Worm (Caenorhabditis elegans) whole organism, young adult: ENCODE results near the gene rbm-7.
A peak's percentile ranks its signal among the peaks of the same experiment; 100 is the strongest.

Source experiments
- D2030.7 ChIP-seq: fragments of 200-800 bp; sonication (Bioruptor generic); IDR thresholded peaks from 2 replicates; pipeline ENCODE4 v1.3.6; 2022; ENCODE audit warnings: missing genetic modification reagents, missing genetic modification characterization, missing compliant biosample characterization
- F37B4.10 ChIP-seq: fragments of 200-800 bp; sonication (Bioruptor generic); IDR thresholded peaks from 2 replicates; pipeline ENCODE4 v1.3.6; 2022; ENCODE audit warnings: missing genetic modification characterization, missing compliant biosample characterization
- F57A8.1 ChIP-seq: fragments of 200-800 bp; sonication (Bioruptor generic); optimal IDR thresholded peaks from 2 replicates; lab custom pipeline; 2018; ENCODE audit warnings: mild to moderate bottlenecking, missing genetic modification characterization, moderate library complexity, missing compliant biosample characterization
- K11D2.4 ChIP-seq: fragments of 200-800 bp; sonication (Bioruptor generic); IDR thresholded peaks from 2 replicates; pipeline ENCODE4 v1.3.6; 2022; ENCODE audit warnings: missing genetic modification reagents, missing genetic modification characterization, missing compliant biosample characterization
- T26A5.8 ChIP-seq: sonication (generic microtip); optimal IDR thresholded peaks from 2 replicates; lab custom pipeline; 2016; ENCODE audit warnings: missing genetic modification characterization, missing compliant biosample characterization
- Y53G8AR.9 ChIP-seq: fragments of 200-800 bp; sonication (Bioruptor generic); conservative IDR thresholded peaks from 2 replicates; pipeline ENCODE4 v1.3.6; 2022; ENCODE audit warnings: missing genetic modification reagents, missing genetic modification characterization, missing compliant biosample characterization
- Y95B8A.8 ChIP-seq: fragments of 200-800 bp; sonication (Bioruptor generic); IDR thresholded peaks from 2 replicates; pipeline ENCODE4 v1.3.6; 2022; ENCODE audit warnings: missing genetic modification reagents, missing genetic modification characterization, missing compliant biosample characterization
- ZK185.1 ChIP-seq: sonication (generic microtip); optimal IDR thresholded peaks from 2 replicates; lab custom pipeline; 2016; ENCODE audit warnings: mild to moderate bottlenecking, missing genetic modification characterization, missing compliant biosample characterization; ENCODE audit not compliant: poor library complexity, severe bottlenecking
- aptf-2 ChIP-seq: fragments of 200-800 bp; sonication (Bioruptor generic); conservative IDR thresholded peaks from 2 replicates; pipeline ENCODE4 v1.3.6; 2022; ENCODE audit warnings: missing genetic modification reagents, missing genetic modification characterization, missing compliant biosample characterization
- athp-1 ChIP-seq: sonication (generic microtip); optimal IDR thresholded peaks from 2 replicates; lab custom pipeline; 2017; ENCODE audit warnings: mild to moderate bottlenecking, missing genetic modification characterization, missing compliant biosample characterization
- attf-3 ChIP-seq: fragments of 200-800 bp; sonication (Bioruptor generic); conservative IDR thresholded peaks from 2 replicates; pipeline ENCODE4 v1.3.6; 2022; ENCODE audit warnings: missing genetic modification reagents, missing genetic modification characterization, missing compliant biosample characterization
- bed-2 ChIP-seq: fragments of 200-800 bp; sonication (Bioruptor generic); IDR thresholded peaks from 2 replicates; pipeline ENCODE4 v1.3.6; 2022; ENCODE audit warnings: missing genetic modification reagents, missing genetic modification characterization, missing compliant biosample characterization
- ccch-3 ChIP-seq: fragments of 200-800 bp; sonication (Bioruptor generic); optimal IDR thresholded peaks from 2 replicates; lab custom pipeline; 2018; ENCODE audit warnings: mild to moderate bottlenecking, missing genetic modification characterization, missing compliant biosample characterization
- ceh-79 ChIP-seq: sonication (generic microtip); optimal IDR thresholded peaks from 2 replicates; lab custom pipeline; 2017; ENCODE audit warnings: mild to moderate bottlenecking, missing genetic modification characterization, missing compliant biosample characterization
- ceh-91 ChIP-seq: fragments of 200-800 bp; sonication (Bioruptor generic); IDR thresholded peaks from 2 replicates; pipeline ENCODE4 v1.3.6; 2022; ENCODE audit warnings: missing genetic modification reagents, missing genetic modification characterization, missing compliant biosample characterization
- die-1 ChIP-seq: sonication (generic microtip); optimal IDR thresholded peaks from 2 replicates; lab custom pipeline; 2016; ENCODE audit warnings: missing genotype, mild to moderate bottlenecking, missing genetic modification characterization, missing compliant biosample characterization
- dpl-1 ChIP-seq: fragments of 150-350 bp; optimal IDR thresholded peaks from 2 replicates; lab custom pipeline; 2014; ENCODE audit warnings: missing biosample characterization, missing genetic modification reagents, missing genetic modification characterization
- egl-18 ChIP-seq: fragments of 200-800 bp; sonication (Bioruptor generic); IDR thresholded peaks from 2 replicates; pipeline ENCODE4 v1.3.6; 2022; ENCODE audit warnings: missing genetic modification reagents, missing genetic modification characterization, missing compliant biosample characterization
- egl-44 ChIP-seq: fragments of 200-800 bp; sonication (Bioruptor generic); IDR thresholded peaks from 2 replicates; pipeline ENCODE4 v1.3.6; 2022; ENCODE audit warnings: missing genetic modification reagents, missing genetic modification characterization, missing compliant biosample characterization
- hlh-12 ChIP-seq: sonication (generic microtip); optimal IDR thresholded peaks from 2 replicates; lab custom pipeline; 2016; ENCODE audit warnings: missing genetic modification characterization, missing compliant biosample characterization
- hlh-26 ChIP-seq: fragments of 200-800 bp; sonication (Bioruptor generic); conservative IDR thresholded peaks from 2 replicates; pipeline ENCODE4 v1.3.6; 2022; ENCODE audit warnings: missing genetic modification reagents, missing genetic modification characterization, missing compliant biosample characterization
- lag-1 ChIP-seq: fragments of 200-800 bp; sonication (Bioruptor generic); IDR thresholded peaks from 2 replicates; pipeline ENCODE4 v1.3.6; 2022; ENCODE audit warnings: missing genetic modification reagents, missing genetic modification characterization, missing compliant biosample characterization
- let-607 ChIP-seq, 2 experiments: fragments of 200-800 bp in 1 of 2; sonication (Bioruptor generic) in 1 of 2; sonication (generic microtip) in 1 of 2; optimal IDR thresholded peaks; 2 replicates each; lab custom pipeline; 2016 to 2018; ENCODE audit warnings: mild to moderate bottlenecking in 2 of 2, missing compliant biosample characterization in 2 of 2, missing genetic modification characterization in 2 of 2, moderate library complexity in 2 of 2, missing genotype in 1 of 2
- lsl-1 ChIP-seq: fragments of 200-800 bp; sonication (Bioruptor generic); optimal IDR thresholded peaks from 2 replicates; lab custom pipeline; 2018; ENCODE audit warnings: mild to moderate bottlenecking, missing genetic modification characterization, moderate library complexity, missing compliant biosample characterization
- lsy-27 ChIP-seq: sonication (generic microtip); optimal IDR thresholded peaks from 2 replicates; lab custom pipeline; 2017; ENCODE audit warnings: missing genetic modification characterization, mild to moderate bottlenecking, missing compliant biosample characterization, antibody characterized with exemption, missing genotype, borderline replicate concordance; ENCODE audit not compliant: insufficient read depth
- mcd-1 ChIP-seq: fragments of 200-800 bp; sonication (Bioruptor generic); IDR thresholded peaks from 2 replicates; pipeline ENCODE4 v1.3.6; 2022; ENCODE audit warnings: missing genetic modification reagents, missing genetic modification characterization, missing compliant biosample characterization
- mxl-1 ChIP-seq: sonication (generic microtip); optimal IDR thresholded peaks from 2 replicates; lab custom pipeline; 2016; ENCODE audit warnings: missing genetic modification characterization, missing compliant biosample characterization
- nfya-2 ChIP-seq: fragments of 200-800 bp; sonication (Bioruptor generic); IDR thresholded peaks from 2 replicates; pipeline ENCODE4 v1.3.6; 2022; ENCODE audit warnings: missing genetic modification reagents, missing genetic modification characterization, missing compliant biosample characterization
- nhr-179 ChIP-seq: sonication (generic microtip); optimal IDR thresholded peaks from 2 replicates; lab custom pipeline; 2016; ENCODE audit warnings: mild to moderate bottlenecking, missing genetic modification characterization, missing compliant biosample characterization
- nhr-27 ChIP-seq: fragments of 200-800 bp; sonication (Bioruptor generic); optimal IDR thresholded peaks from 2 replicates; lab custom pipeline; 2018; ENCODE audit warnings: mild to moderate bottlenecking, missing genetic modification characterization, moderate library complexity, missing compliant biosample characterization
- nhr-80 ChIP-seq: sonication (generic microtip); optimal IDR thresholded peaks from 2 replicates; lab custom pipeline; 2016; ENCODE audit warnings: missing genetic modification characterization, missing compliant biosample characterization
- nhr-90 ChIP-seq: sonication (generic microtip); optimal IDR thresholded peaks from 2 replicates; lab custom pipeline; 2016; ENCODE audit warnings: missing genotype, mild to moderate bottlenecking, missing genetic modification characterization, missing compliant biosample characterization
- pha-4 ChIP-seq: fragments of 150-350 bp; sonication (generic microtip); optimal IDR thresholded peaks from 2 replicates; lab custom pipeline; 2014; ENCODE audit warnings: missing biosample characterization, missing genetic modification reagents, missing genetic modification characterization
- rcor-1 ChIP-seq: fragments of 200-800 bp; sonication (Bioruptor generic); IDR thresholded peaks from 2 replicates; pipeline ENCODE4 v1.3.6; 2022; ENCODE audit warnings: missing genetic modification reagents, missing genetic modification characterization, missing compliant biosample characterization
- sdz-38 ChIP-seq: sonication (generic microtip); optimal IDR thresholded peaks from 2 replicates; lab custom pipeline; 2016; ENCODE audit warnings: missing genotype, missing genetic modification characterization, missing compliant biosample characterization
- sea-2 ChIP-seq: fragments of 200-800 bp; sonication (Bioruptor generic); IDR thresholded peaks from 2 replicates; pipeline ENCODE4 v1.3.6; 2022; ENCODE audit warnings: missing genetic modification characterization, missing compliant biosample characterization
- sptf-2 ChIP-seq: fragments of 200-800 bp; sonication (Bioruptor generic); optimal IDR thresholded peaks from 2 replicates; lab custom pipeline; 2018; ENCODE audit warnings: mild to moderate bottlenecking, missing genetic modification characterization, missing compliant biosample characterization
- tbp1 ChIP-seq: fragments of 200-800 bp; sonication (Bioruptor generic); optimal IDR thresholded peaks from 2 replicates; lab custom pipeline; 2018; ENCODE audit warnings: mild to moderate bottlenecking, missing genetic modification characterization, missing compliant biosample characterization
- tbx-9 ChIP-seq: sonication (generic microtip); optimal IDR thresholded peaks from 2 replicates; lab custom pipeline; 2016; ENCODE audit warnings: borderline replicate concordance, missing genetic modification characterization, inconsistent platforms, missing compliant biosample characterization
- xnd-1 ChIP-seq: sonication (generic microtip); optimal IDR thresholded peaks from 2 replicates; lab custom pipeline; 2016; ENCODE audit warnings: missing genotype, missing genetic modification reagents, missing genetic modification characterization, missing compliant biosample characterization
- zfh-2 ChIP-seq: fragments of 200-800 bp; sonication (Bioruptor generic); conservative IDR thresholded peaks from 2 replicates; pipeline ENCODE4 v1.3.6; 2022; ENCODE audit warnings: missing genetic modification reagents, missing genetic modification characterization, missing compliant biosample characterization
- ztf-22 ChIP-seq: fragments of 200-800 bp; sonication (Bioruptor generic); optimal IDR thresholded peaks from 2 replicates; lab custom pipeline; 2018; ENCODE audit warnings: mild to moderate bottlenecking, missing genetic modification characterization, moderate library complexity, missing compliant biosample characterization
- ztf-26 ChIP-seq: sonication (generic microtip); optimal IDR thresholded peaks from 2 replicates; lab custom pipeline; 2017; ENCODE audit warnings: missing genetic modification characterization, missing compliant biosample characterization

The rbm-7 gene

DNA sequence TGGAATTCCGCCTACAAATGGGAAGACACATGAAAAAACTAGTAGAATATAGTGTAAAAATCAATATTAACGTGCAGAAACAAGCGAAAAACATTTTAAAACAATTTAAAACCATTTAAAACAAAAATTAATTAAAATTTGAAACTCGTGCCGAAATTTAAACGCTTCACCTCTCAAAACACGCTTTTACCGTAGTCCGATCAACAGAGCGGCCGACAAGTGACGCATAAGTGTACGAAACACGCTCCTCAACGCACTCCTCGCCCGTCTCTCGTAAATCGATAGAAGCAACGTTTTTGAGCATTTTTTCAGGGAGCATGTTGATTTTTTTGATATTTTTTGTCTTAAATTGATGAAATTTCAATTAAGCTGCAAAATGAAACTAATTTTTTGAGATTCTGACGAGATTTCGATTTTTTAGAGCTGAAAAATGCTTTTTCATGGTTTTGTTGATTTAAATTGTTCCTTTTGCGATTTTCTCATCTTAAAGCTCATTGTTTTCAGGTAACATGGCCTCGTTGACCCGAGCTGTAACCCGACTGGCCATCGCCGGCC is 26.6 kb downstream of the rbm-7 start, which contains the start of gene cox-5A (continued):
- TF ChIP-seq xnd-1 (tag; lab: Kevin White, UChicago) (peak; percentile 75), tbp1 (GFP tag; lab: Kevin White, UChicago) (peak; percentile 80), lag-1 (GFP tag; lab: Robert Waterston, UW) (peak; percentile 76; the same call in 1 of the 2 replicates), mcd-1 (peak; percentile 97), pha-4 (tag; lab: Kevin White, UChicago) (peak; percentile 98), hlh-12 (tag; lab: Kevin White, UChicago) (no peak), F37B4.10 (GFP tag; lab: Robert Waterston, UW) (peak; percentile 91; the same call in 1 of the 2 replicates), nhr-179 (tag; lab: Kevin White, UChicago) (no peak), F57A8.1 (no peak), nhr-80 (tag; lab: Kevin White, UChicago) (peak; percentile 91), mxl-1 (no peak), lsl-1 (peak; percentile 99), ztf-26 (tag; lab: Kevin White, UChicago) (peak; percentile 98), let-607 (tag; optimal IDR thresholded peaks at IDR 0.05; lab: Kevin White, UChicago) (peak; percentile 90 to 95), die-1 (peak; percentile 62), sptf-2 (GFP tag; lab: Kevin White, UChicago) (peak; percentile 47)
- TF ChIP-seq, all 124 proteins: peak for 109

DNA sequence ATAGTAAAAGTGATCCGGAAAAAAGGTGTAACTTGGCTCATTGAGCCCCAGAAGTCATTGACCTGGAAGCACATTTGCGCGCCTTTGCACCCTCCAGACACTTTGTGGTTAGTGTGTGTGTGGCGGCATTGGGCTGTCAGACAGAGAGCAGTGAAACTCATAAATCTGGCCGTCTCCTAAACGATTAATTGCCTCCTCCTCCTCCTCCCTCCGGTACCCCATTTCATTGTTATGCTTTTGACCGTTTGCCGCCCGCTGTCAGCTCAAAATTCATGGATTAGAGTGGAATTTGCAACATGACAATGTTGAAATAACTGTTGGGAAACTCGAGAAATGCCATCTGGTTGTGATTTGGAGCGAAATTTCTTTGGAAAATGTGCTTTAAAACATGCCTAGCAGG is 27.6 kb downstream of the rbm-7 start:
- TF ChIP-seq nhr-27 (tag; lab: Kevin White, UChicago) = no peak
- TF ChIP-seq zfh-2 (GFP tag; lab: Robert Waterston, UW) = no peak

ce11 chrIII:12894207-12894606 is 37.5 kb downstream of the rbm-7 start:
- no peak for TF ChIP-seq hlh-26 (GFP tag; lab: Robert Waterston, UW)

DNA sequence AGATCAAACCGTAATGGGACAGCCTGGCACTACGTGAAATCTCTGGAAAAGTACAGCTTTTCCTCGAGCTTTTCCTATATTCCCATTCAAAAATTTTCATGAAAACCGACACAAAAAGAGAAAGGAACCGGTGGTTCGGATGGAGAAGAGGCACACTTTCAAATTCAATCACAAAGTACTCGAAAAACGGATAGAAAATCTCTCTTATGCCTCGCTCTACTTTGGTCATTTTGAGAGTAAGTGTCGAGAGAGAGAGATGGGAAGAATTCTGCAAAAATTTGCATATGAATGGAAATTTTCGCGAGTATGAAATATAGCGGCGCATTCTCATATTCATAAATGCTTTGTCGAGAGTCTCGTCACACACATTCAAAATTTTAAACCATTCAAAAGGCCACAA is 38.9 kb downstream of the rbm-7 start:
- no peak for TF ChIP-seq ztf-26 (tag; lab: Kevin White, UChicago)
- TF ChIP-seq sea-2 = no peak
- no peak for TF ChIP-seq attf-3 (GFP tag; lab: Robert Waterston, UW)
- TF ChIP-seq nhr-90 (tag; lab: Kevin White, UChicago) = no peak
- no peak for TF ChIP-seq rcor-1 (GFP tag; lab: Robert Waterston, UW)
- no peak for TF ChIP-seq die-1
- TF ChIP-seq dpl-1 (GFP tag; lab: Kevin White, UChicago) = no peak
- no peak for TF ChIP-seq ztf-22 (GFP tag; lab: Kevin White, UChicago)
- no peak for TF ChIP-seq ceh-91 (GFP tag; lab: Robert Waterston, UW)
- TF ChIP-seq tbx-9 (tag; lab: Kevin White, UChicago) = no peak

ce11 chrIII:12891580-12891979 is 40.1 kb downstream of the rbm-7 start, which contains the start of the genes Y37D8A.29 and unc-71:
Gene Y37D8A.29, minus strand, starts transcription at chrIII:12891680.
Gene unc-71, minus strand, starts transcription at chrIII:12891738.
- TF ChIP-seq sdz-38 (no peak), bed-2 (GFP tag; lab: Robert Waterston, UW) (no peak), athp-1 (no peak), Y95B8A.8 (GFP tag; lab: Robert Waterston, UW) (no peak), sea-2 (no peak), Y53G8AR.9 (GFP tag; lab: Robert Waterston, UW) (no peak), ceh-79 (tag; lab: Kevin White, UChicago) (no peak), lsy-27 (no peak), egl-18 (GFP tag; lab: Robert Waterston, UW) (no peak), T26A5.8 (tag; lab: Kevin White, UChicago) (no peak), aptf-2 (GFP tag; lab: Robert Waterston, UW) (no peak), nfya-2 (GFP tag; lab: Robert Waterston, UW) (no peak), hlh-12 (tag; lab: Kevin White, UChicago) (no peak), egl-44 (GFP tag; lab: Robert Waterston, UW) (no peak), K11D2.4 (no peak), ZK185.1 (tag; lab: Kevin White, UChicago) (no peak), D2030.7 (no peak), ceh-91 (GFP tag; lab: Robert Waterston, UW) (no peak), ccch-3 (GFP tag; lab: Kevin White, UChicago) (no peak)
